Worm (Caenorhabditis elegans): ENCODE results near the gene Y44A6D.3.

ce11 chrV:20761758-20762157, 30.5 kb downstream of the Y44A6D.3 start:
- TF ChIP-seq nhr-10 (tag; optimal IDR thresholded peaks at IDR 0.05), result no peak
- TF ChIP-seq nhr-11 (tag; optimal IDR thresholded peaks at IDR 0.05), result no peak
- TF ChIP-seq ZK546.5 (tag; optimal IDR thresholded peaks at IDR 0.05), result no peak
- no peak for TF ChIP-seq jun-1 (tag; optimal IDR thresholded peaks at IDR 0.05)
- no peak for TF ChIP-seq ama-1 (optimal IDR thresholded peaks at IDR 0.05)
- no peak for TF ChIP-seq rbr-2 (tag; optimal IDR thresholded peaks at IDR 0.05)
- TF ChIP-seq nhr-77 (tag; optimal IDR thresholded peaks at IDR 0.05), result no peak
- TF ChIP-seq fkh-10 (GFP tag; optimal IDR thresholded peaks at IDR 0.05), result no peak
- no peak for TF ChIP-seq nhr-28 (tag; optimal IDR thresholded peaks at IDR 0.05)
- no peak for TF ChIP-seq snpc-4 (tag; optimal IDR thresholded peaks at IDR 0.05)
- no peak for TF ChIP-seq F26F4.8 (GFP tag; conservative IDR thresholded peaks at IDR 0.05)
- TF ChIP-seq ceh-82 (tag; optimal IDR thresholded peaks at IDR 0.05), result no peak

Measured in whole organism, L4 larva.